Worm (Caenorhabditis elegans): ENCODE results near the gene sdha-1.

- no peak for TF ChIP-seq aly-2 (tag; optimal IDR thresholded peaks at IDR 0.05)
- no peak for TF ChIP-seq zag-1 (tag; optimal IDR thresholded peaks at IDR 0.05)
- TF ChIP-seq lin-14 (GFP tag; optimal IDR thresholded peaks at IDR 0.05) = no peak
- no peak for TF ChIP-seq swsn-7 (tag; optimal IDR thresholded peaks at IDR 0.05)
- no peak for TF ChIP-seq ama-1 (optimal IDR thresholded peaks at IDR 0.05)
- no peak for TF ChIP-seq sptf-1 (tag; optimal IDR thresholded peaks at IDR 0.05)
- TF ChIP-seq sup-37 (GFP tag; optimal IDR thresholded peaks at IDR 0.05) = no peak
- TF ChIP-seq nhr-237 (tag; optimal IDR thresholded peaks at IDR 0.05) = no peak
Measured at ce11 chrX:8536791-8537190, 9.0 kb downstream of the sdha-1 start, which contains the start of gene nspc-3.
